Fruit fly (Drosophila melanogaster): ENCODE measurements around the gene RpL36A.

RpL36A gene

dm6 chr2L:8081640-8082485 lies 39.2 kb upstream of the RpL36A start (continued):
- TF ChIP-seq CG8290 (GFP tag; optimal IDR thresholded peaks at IDR 0.05) (peak; percentile 47), CG8290 (tag; optimal IDR thresholded peaks at IDR 0.05) (peak in 1 of 2 experiments; percentile 1), seq (GFP tag; IDR thresholded peaks at IDR 0.05) (peak; percentile 85), Taf1 (GFP tag; IDR thresholded peaks at IDR 0.05) (0 out of 2 replicates have a peak, but pooled peaks have one; percentile 6), ro (GFP tag; IDR thresholded peaks at IDR 0.05) (peak; percentile 48), CG9932 (GFP tag; IDR thresholded peaks at IDR 0.05) (peak; percentile 58), CG8281 (tag; optimal IDR thresholded peaks at IDR 0.05) (peak; percentile 12), CG11093 (GFP tag; IDR thresholded peaks at IDR 0.05) (0 out of 3 replicates have a peak, but pooled peaks have one; percentile 19), CG5245 (GFP tag; optimal IDR thresholded peaks at IDR 0.05) (peak; percentile 1), pfk (GFP tag; optimal IDR thresholded peaks at IDR 0.05) (peak; percentile 70), CG1529 (GFP tag; optimal IDR thresholded peaks at IDR 0.05) (peak; percentile 71), NC2β (GFP tag; optimal IDR thresholded peaks at IDR 0.05) (peak; percentile 44), Rx (GFP tag; IDR thresholded peaks at IDR 0.05) (no peak), MESR4 (GFP tag; optimal IDR thresholded peaks at IDR 0.05) (no peak), crp (GFP tag; optimal IDR thresholded peaks at IDR 0.05) (peak in 1 of 2 experiments; percentile 11), cwo (GFP tag; optimal IDR thresholded peaks at IDR 0.05) (peak; percentile 30), lmd (GFP tag; IDR thresholded peaks at IDR 0.05) (peak; percentile 91), CG4360 (GFP tag; IDR thresholded peaks at IDR 0.05) (no peak), al (GFP tag; IDR thresholded peaks at IDR 0.05) (peak; percentile 64), CG10959 (GFP tag; IDR thresholded peaks at IDR 0.05) (peak; percentile 80), Poxn (GFP tag; IDR thresholded peaks at IDR 0.05) (peak; percentile 56; the same call in 1 of the 2 replicates), Usf (GFP tag; optimal IDR thresholded peaks at IDR 0.05) (peak; percentile 60), peb (GFP tag; IDR thresholded peaks at IDR 0.05) (0 out of 2 replicates have a peak, but pooled peaks have one; percentile 6), CG11723 (GFP tag; optimal IDR thresholded peaks at IDR 0.05) (peak; percentile 70), CG8944 (GFP tag; optimal IDR thresholded peaks at IDR 0.05) (peak; percentile 18), CG2875 (GFP tag; optimal IDR thresholded peaks at IDR 0.05) (peak; percentile 83), CG1647 (GFP tag; optimal IDR thresholded peaks at IDR 0.05) (no peak), salm (tag; optimal IDR thresholded peaks at IDR 0.05) (peak; percentile 73), phol (tag; optimal IDR thresholded peaks at IDR 0.05) (peak; percentile 77), Dip2 (GFP tag; IDR thresholded peaks at IDR 0.05) (no peak), dimm (GFP tag; IDR thresholded peaks at IDR 0.05) (peak; percentile 56), CG4328 (GFP tag; optimal IDR thresholded peaks at IDR 0.05) (peak; percentile 48), CG4707 (GFP tag; optimal IDR thresholded peaks at IDR 0.05) (peak; percentile 30), Oaz (GFP tag; IDR thresholded peaks at IDR 0.05) (peak; percentile 48; the same call in 1 of the 2 replicates), CG17186 (GFP tag; optimal IDR thresholded peaks at IDR 0.05) (no peak), CG13123 (GFP tag; optimal IDR thresholded peaks at IDR 0.05) (peak; percentile 63), tup (GFP tag; optimal IDR thresholded peaks at IDR 0.05) (peak; percentile 27), jumu (GFP tag; optimal IDR thresholded peaks at IDR 0.05) (no peak), hkb (optimal IDR thresholded peaks at IDR 0.05) (no peak), hkb (GFP tag; IDR thresholded peaks at IDR 0.05) (peak; percentile 93), CG9727 (GFP tag; optimal IDR thresholded peaks at IDR 0.05) (peak; percentile 89), caup (GFP tag; optimal IDR thresholded peaks at IDR 0.05; ENCODE audit: severe bottlenecking) (peak; percentile 64), ERR (GFP tag; optimal IDR thresholded peaks at IDR 0.05) (no peak), ara (GFP tag; IDR thresholded peaks at IDR 0.05) (peak; percentile 32; the same call in 1 of the 2 replicates), fu2 (GFP tag; optimal IDR thresholded peaks at IDR 0.05) (no peak), CG11695 (GFP tag; IDR thresholded peaks at IDR 0.05) (peak; percentile 88), CG11456 (GFP tag; IDR thresholded peaks at IDR 0.05) (peak; percentile 78; the same call in 2 of the 3 replicates), chinmo (GFP tag; IDR thresholded peaks at IDR 0.05; ENCODE audit: partially characterized antibody) (no peak), tll (GFP tag; optimal IDR thresholded peaks at IDR 0.05) (peak in 1 of 2 experiments; percentile 96)
